Worm (Caenorhabditis elegans): Measurements from ENCODE around the gene E03H12.7.

E03H12.7 gene

ce11 chrIV:4993128-4993527 lies 4.7 kb upstream of the E03H12.7 start:
- TF ChIP-seq nhr-11 (tag; optimal IDR thresholded peaks at IDR 0.05) (no peak), tbx-7 (tag; optimal IDR thresholded peaks at IDR 0.05) (no peak), ceh-18 (tag; optimal IDR thresholded peaks at IDR 0.05) (no peak), ceh-34 (tag; optimal IDR thresholded peaks at IDR 0.05) (no peak), madf-2 (tag; optimal IDR thresholded peaks at IDR 0.05) (no peak), zip-5 (tag; optimal IDR thresholded peaks at IDR 0.05) (no peak), unc-86 (tag; optimal IDR thresholded peaks at IDR 0.05) (no peak), ets-4 (tag; optimal IDR thresholded peaks at IDR 0.05) (no peak), unc-42 (tag; optimal IDR thresholded peaks at IDR 0.05) (no peak), unc-3 (GFP tag; conservative IDR thresholded peaks at IDR 0.05) (no peak), unc-3 (tag; optimal IDR thresholded peaks at IDR 0.05) (no peak), ceh-14 (tag; optimal IDR thresholded peaks at IDR 0.05) (no peak), lim-6 (tag; optimal IDR thresholded peaks at IDR 0.05) (no peak), C38D4.7 (GFP tag; optimal IDR thresholded peaks at IDR 0.05) (no peak)

DNA sequence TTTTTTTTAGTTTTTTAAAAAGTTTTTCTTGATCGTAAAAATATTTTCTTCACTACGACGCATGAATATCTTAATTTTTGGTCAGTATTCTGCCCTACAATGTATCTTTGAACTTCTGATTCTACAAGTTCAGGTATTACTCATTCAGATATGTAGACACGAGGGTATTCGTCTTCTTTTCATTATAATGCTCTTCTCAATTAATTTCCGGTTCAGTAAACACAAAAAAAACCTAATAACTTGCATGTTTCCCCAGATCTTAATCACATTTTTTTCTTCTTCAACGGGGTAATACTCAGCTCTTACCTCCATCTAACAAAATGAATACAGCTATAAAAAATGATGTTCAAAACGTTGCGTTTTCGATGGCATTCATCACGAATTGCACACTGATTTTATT lies 3.7 kb upstream of the E03H12.7 start, which contains the start of gene str-162:
Gene str-162 (plus strand): TSS at position 301 of the 400 bp plus-strand sequence.
- TF ChIP-seq ceh-48 (tag; optimal IDR thresholded peaks at IDR 0.05) (no peak), ceh-9 (tag; optimal IDR thresholded peaks at IDR 0.05) (no peak), ceh-14 (tag; optimal IDR thresholded peaks at IDR 0.05) (no peak)

DNA sequence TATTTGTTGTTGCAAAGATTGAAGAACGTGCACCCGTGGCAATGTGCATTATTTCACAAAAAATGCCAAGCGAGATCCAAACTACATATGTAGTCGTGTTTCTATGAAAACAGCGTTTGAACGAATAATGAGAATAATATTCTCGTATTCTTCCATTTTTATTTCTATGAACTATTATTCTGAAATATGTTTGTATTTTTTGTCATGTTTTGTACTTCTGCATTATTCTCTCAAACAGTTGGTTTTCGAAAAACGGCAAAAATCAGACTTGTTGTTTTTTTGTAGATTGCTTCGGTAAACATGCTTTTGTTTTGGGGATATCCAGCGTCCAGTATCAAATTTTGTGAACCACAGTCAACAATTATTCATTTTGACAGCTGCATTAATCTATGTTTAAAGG lies 2.2 kb downstream of the E03H12.7 start, which contains the start of gene clec-177:
Gene clec-177 (plus strand): TSS at position 301 of the 400 bp plus-strand sequence.
- TF ChIP-seq K09A11.1 (tag; optimal IDR thresholded peaks at IDR 0.05; ENCODE audit: insufficient read depth) (no peak), lin-11 (tag; optimal IDR thresholded peaks at IDR 0.05) (no peak), pha-2 (tag; optimal IDR thresholded peaks at IDR 0.05) (no peak), lim-6 (tag; optimal IDR thresholded peaks at IDR 0.05) (no peak), nhr-11 (tag; optimal IDR thresholded peaks at IDR 0.05) (no peak), ref-2 (tag; optimal IDR thresholded peaks at IDR 0.05) (no peak), npax-4 (tag; optimal IDR thresholded peaks at IDR 0.05) (no peak), fkh-6 (tag; optimal IDR thresholded peaks at IDR 0.05) (no peak)

DNA sequence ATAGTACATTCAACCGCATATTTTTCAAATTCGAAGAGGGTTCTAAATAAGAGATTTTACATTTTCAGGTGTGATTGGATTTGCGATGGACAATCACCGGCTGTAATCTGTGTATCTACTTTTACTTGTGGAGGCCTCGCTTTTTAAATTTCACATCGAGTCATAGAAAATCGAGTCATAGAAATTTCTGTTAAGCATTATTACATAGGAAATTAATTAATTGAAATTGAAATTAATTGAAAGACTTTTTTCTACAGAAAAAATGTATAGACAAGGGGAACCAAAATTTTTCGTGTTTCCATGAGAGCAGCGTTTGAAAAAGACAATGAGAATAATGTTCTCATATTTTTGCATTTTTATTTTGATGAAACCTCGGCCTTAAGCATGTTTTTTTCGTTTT lies 4.7 kb downstream of the E03H12.7 start, which contains the start of gene clec-176:
Gene clec-176 (plus strand): TSS at position 301 of the 400 bp plus-strand sequence.
- TF ChIP-seq F13H6.1 (tag; optimal IDR thresholded peaks at IDR 0.05), result no peak
- TF ChIP-seq hlh-15 (tag; optimal IDR thresholded peaks at IDR 0.05), result no peak
- TF ChIP-seq pat-9 (tag; optimal IDR thresholded peaks at IDR 0.05), result no peak
- TF ChIP-seq pha-2 (tag; optimal IDR thresholded peaks at IDR 0.05), result no peak
- TF ChIP-seq eyg-1 (tag; optimal IDR thresholded peaks at IDR 0.05), result no peak
- TF ChIP-seq nfya-1 (tag; optimal IDR thresholded peaks at IDR 0.05), result no peak
- TF ChIP-seq npax-4 (tag; optimal IDR thresholded peaks at IDR 0.05), result no peak
- no peak for TF ChIP-seq hlh-8 (tag; optimal IDR thresholded peaks at IDR 0.05)
- TF ChIP-seq che-1 (tag; optimal IDR thresholded peaks at IDR 0.05), result no peak
- TF ChIP-seq hlh-30 (tag; optimal IDR thresholded peaks at IDR 0.05; ENCODE audit: insufficient read depth), result no peak
- no peak for TF ChIP-seq pax-1 (tag; optimal IDR thresholded peaks at IDR 0.05)
- TF ChIP-seq ama-1 (optimal IDR thresholded peaks at IDR 0.05), result no peak
- TF ChIP-seq nhr-11 (tag; optimal IDR thresholded peaks at IDR 0.05), result no peak
- no peak for TF ChIP-seq ceh-2 (tag; optimal IDR thresholded peaks at IDR 0.05)

DNA sequence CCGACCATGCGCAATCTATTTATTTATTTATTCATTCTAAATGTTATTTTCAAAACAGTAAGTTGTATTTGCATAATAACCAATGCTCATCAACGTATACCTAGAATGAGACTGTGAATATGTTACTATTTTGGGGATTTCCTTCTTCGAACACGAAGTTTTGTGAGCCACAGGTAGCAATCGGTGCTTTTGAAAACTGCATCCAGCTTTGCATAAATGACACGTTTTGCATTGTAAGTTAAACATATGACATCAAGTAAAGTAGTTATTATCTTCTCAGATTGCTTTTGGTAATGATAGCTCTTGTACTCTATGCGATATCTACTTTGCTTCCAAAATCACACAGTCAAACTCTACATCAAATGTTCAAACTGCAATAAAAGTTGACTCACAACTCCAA lies 6.0 kb downstream of the E03H12.7 start, which contains the start of gene E03H12.4:
Gene E03H12.4 (plus strand): TSS at position 120 of the 400 bp plus-strand sequence.
- no peak for TF ChIP-seq ceh-14 (tag; optimal IDR thresholded peaks at IDR 0.05)

DNA sequence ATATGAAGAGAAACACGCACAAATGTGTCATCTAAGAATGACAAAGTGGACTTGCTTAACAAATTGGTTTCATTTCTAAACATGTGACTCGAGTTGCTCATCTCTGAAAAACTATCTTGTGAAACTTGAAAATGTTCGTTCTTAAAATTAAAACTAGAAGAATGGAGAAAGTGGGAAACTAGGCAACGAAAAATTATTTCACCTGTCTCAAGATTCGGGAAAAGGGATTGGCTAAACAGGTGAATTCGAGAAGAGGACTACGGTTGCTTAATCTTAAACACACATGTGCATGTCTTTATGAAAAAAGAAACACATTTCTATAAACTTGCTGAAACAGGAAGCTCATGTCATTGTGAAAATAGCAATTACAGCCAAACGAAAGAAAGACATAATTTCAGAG lies 7.4 kb downstream of the E03H12.7 start, which contains the start of gene srz-24:
Gene srz-24 (minus strand): TSS at position 101 of the 400 bp plus-strand sequence.
- TF ChIP-seq ceh-48 (tag; optimal IDR thresholded peaks at IDR 0.05) (no peak), lim-6 (tag; optimal IDR thresholded peaks at IDR 0.05) (no peak), pros-1 (tag; optimal IDR thresholded peaks at IDR 0.05) (no peak), Y22D7AL.16 (tag; optimal IDR thresholded peaks at IDR 0.05) (no peak), C08G9.2 (tag; optimal IDR thresholded peaks at IDR 0.05) (no peak), unc-86 (tag; optimal IDR thresholded peaks at IDR 0.05) (no peak), dve-1 (tag; optimal IDR thresholded peaks at IDR 0.05) (no peak), nhr-11 (tag; optimal IDR thresholded peaks at IDR 0.05) (no peak), T23F11.4 (GFP tag; optimal IDR thresholded peaks at IDR 0.05) (no peak), fkh-6 (tag; optimal IDR thresholded peaks at IDR 0.05) (no peak), tbx-7 (tag; optimal IDR thresholded peaks at IDR 0.05) (no peak), ceh-24 (tag; optimal IDR thresholded peaks at IDR 0.05) (no peak), mec-3 (tag; optimal IDR thresholded peaks at IDR 0.05; ENCODE audit: borderline replicate concordance) (no peak), odd-2 (tag; optimal IDR thresholded peaks at IDR 0.05) (no peak), ama-1 (optimal IDR thresholded peaks at IDR 0.05) (no peak), pag-3 (tag; optimal IDR thresholded peaks at IDR 0.05; ENCODE audit: borderline replicate concordance) (no peak), zip-5 (tag; optimal IDR thresholded peaks at IDR 0.05) (no peak)
